Worm (Caenorhabditis elegans): Measurements from ENCODE around the gene dct-16.

- no peak for TF ChIP-seq lin-13 (tag; optimal IDR thresholded peaks at IDR 0.05)
- no peak for TF ChIP-seq zip-8 (tag; optimal IDR thresholded peaks at IDR 0.05)
- TF ChIP-seq unc-62 (GFP tag; optimal IDR thresholded peaks at IDR 0.05): no peak
- TF ChIP-seq ztf-11 (tag; optimal IDR thresholded peaks at IDR 0.05): no peak
- TF ChIP-seq sptf-1 (tag; optimal IDR thresholded peaks at IDR 0.05): no peak
- TF ChIP-seq nhr-12 (tag; optimal IDR thresholded peaks at IDR 0.05): no peak
- TF ChIP-seq blmp-1 (tag; optimal IDR thresholded peaks at IDR 0.05): no peak
- TF ChIP-seq nhr-237 (tag; optimal IDR thresholded peaks at IDR 0.05): no peak
- TF ChIP-seq unc-39 (tag; optimal IDR thresholded peaks at IDR 0.05): no peak
- no peak for TF ChIP-seq elt-3 (tag; optimal IDR thresholded peaks at IDR 0.05)
- no peak for TF ChIP-seq lsy-2 (tag; optimal IDR thresholded peaks at IDR 0.05)
- no peak for TF ChIP-seq elt-1 (tag; optimal IDR thresholded peaks at IDR 0.05; ENCODE audit: borderline replicate concordance, insufficient read depth)
Measured at ce11 chrV:20480790-20481189, 18.1 kb downstream of the dct-16 start.

All from whole organism, mixed stage, embryonic.